Worm (Caenorhabditis elegans) whole organism, mixed stage, embryonic: Measurements from ENCODE around the gene C06G3.8.

Experiments
- cnd-1 ChIP-seq: fragments of 200-800 bp; sonication (Bioruptor generic); optimal IDR thresholded peaks from 2 replicates; lab custom pipeline; 2018; ENCODE audit warnings: mild to moderate bottlenecking, missing genetic modification characterization, missing compliant biosample characterization
- elt-3 ChIP-seq: fragments of 150-350 bp; optimal IDR thresholded peaks from 2 replicates; lab custom pipeline; 2014; ENCODE audit warnings: missing biosample characterization, missing genetic modification characterization
- mep-1 ChIP-seq: fragments of 150-350 bp; optimal IDR thresholded peaks from 2 replicates; lab custom pipeline; 2017; ENCODE audit warnings: missing biosample characterization, missing genetic modification reagents, missing genetic modification characterization, inconsistent platforms
- nhr-12 ChIP-seq: fragments of 150-350 bp; optimal IDR thresholded peaks from 2 replicates; lab custom pipeline; 2014; ENCODE audit warnings: missing biosample characterization, missing genetic modification characterization
- nhr-28 ChIP-seq: fragments of 150-350 bp; optimal IDR thresholded peaks from 2 replicates; lab custom pipeline; 2014; ENCODE audit warnings: missing biosample characterization, missing genetic modification characterization
- sem-2 ChIP-seq: fragments of 200-800 bp; sonication (Bioruptor generic); optimal IDR thresholded peaks from 2 replicates; lab custom pipeline; 2018; ENCODE audit warnings: mild to moderate bottlenecking, missing genetic modification characterization, missing compliant biosample characterization
- snpc-4 ChIP-seq: fragments of 150-350 bp; optimal IDR thresholded peaks from 2 replicates; lab custom pipeline; 2014; ENCODE audit warnings: missing biosample characterization, missing genetic modification characterization
- unc-120 ChIP-seq: sonication (generic microtip); optimal IDR thresholded peaks from 2 replicates; lab custom pipeline; 2017; ENCODE audit warnings: missing genetic modification characterization, missing compliant biosample characterization; ENCODE audit not compliant: poor library complexity, severe bottlenecking
- unc-62 ChIP-seq: fragments of 150-350 bp; optimal IDR thresholded peaks from 2 replicates; lab custom pipeline; 2014; ENCODE audit warnings: missing biosample characterization, missing genetic modification reagents, missing genetic modification characterization
- zip-8 ChIP-seq: fragments of 150-350 bp; optimal IDR thresholded peaks from 2 replicates; lab custom pipeline; 2014; ENCODE audit warnings: missing biosample characterization, missing genetic modification characterization

- no peak for TF ChIP-seq elt-3 (tag; lab: Kevin White, UChicago)
- TF ChIP-seq nhr-12 (tag; lab: Kevin White, UChicago) = no peak
- TF ChIP-seq zip-8 (tag; lab: Kevin White, UChicago) = no peak
- no peak for TF ChIP-seq snpc-4 (tag; lab: Kevin White, UChicago)
- no peak for TF ChIP-seq sem-2 (GFP tag; lab: Kevin White, UChicago)
- no peak for TF ChIP-seq nhr-28
- no peak for TF ChIP-seq unc-120 (tag; lab: Kevin White, UChicago)
- TF ChIP-seq mep-1 = no peak
- no peak for TF ChIP-seq cnd-1
- no peak for TF ChIP-seq unc-62 (GFP tag; lab: Kevin White, UChicago)
Observed at ce11 chrIV:6997918-6998317, 34.4 kb downstream of the C06G3.8 start.
